Fruit fly (Drosophila melanogaster) whole organism: Measurements from ENCODE around the gene TM9SF3.

ENCODE experiments used
- EcR ChIP-seq, 2 experiments: fragments of >200 bp; optimal IDR thresholded peaks; 2 replicates each; lab custom pipeline; 2017; ENCODE audit warnings: missing biosample characterization in 2 of 2, missing genetic modification characterization in 2 of 2, missing genetic modification reagents in 2 of 2
- usp ChIP-seq: fragments of >200 bp; optimal IDR thresholded peaks from 2 replicates; lab custom pipeline; 2017; ENCODE audit warnings: missing biosample characterization, missing genetic modification characterization, mixed read lengths

- TF ChIP-seq EcR (GFP tag; optimal IDR thresholded peaks at IDR 0.05; lab: Kevin White, UChicago) (no peak), usp (GFP tag; lab: Kevin White, UChicago) (no peak)
These were observed 42.4 kb downstream of the TM9SF3 start, which contains the start of gene sinu for dm6 chr3L:5561341-5561740.
